Fruit fly (Drosophila melanogaster) whole organism, wandering third instar larva: ENCODE results near the gene Mvb12.

ENCODE experiments used
- Abd-B ChIP-seq: fragments of >200 bp; optimal IDR thresholded peaks from 2 replicates; lab custom pipeline; 2017; ENCODE audit warnings: missing biosample characterization, missing genetic modification characterization
- CG32264 ChIP-seq: fragments of 200-800 bp; sonication (Bioruptor generic); optimal IDR thresholded peaks from 2 replicates; lab custom pipeline; 2016; ENCODE audit warnings: missing biosample characterization, missing genetic modification characterization
- CG9705 ChIP-seq: fragments of 200-800 bp; sonication (Bioruptor generic); optimal IDR thresholded peaks from 2 replicates; lab custom pipeline; 2018; ENCODE audit warnings: missing biosample characterization, mild to moderate bottlenecking, missing genetic modification characterization
- CrebA ChIP-seq: fragments of 200-800 bp; sonication (Bioruptor generic); optimal IDR thresholded peaks from 2 replicates; lab custom pipeline; 2016; ENCODE audit warnings: missing biosample characterization, mild to moderate bottlenecking, missing genetic modification characterization, borderline replicate concordance
- Dfd ChIP-seq: fragments of >200 bp; optimal IDR thresholded peaks from 2 replicates; lab custom pipeline; 2017; ENCODE audit warnings: missing biosample characterization, missing genetic modification characterization
- Dif ChIP-seq: fragments of 200-275, 200-300 bp; sonication (Bioruptor generic); optimal IDR thresholded peaks from 2 replicates; lab custom pipeline; 2018; ENCODE audit warnings: missing biosample characterization, missing genetic modification characterization; ENCODE audit not compliant: partially characterized antibody
- HLH106 ChIP-seq: fragments of 200-800 bp; optimal IDR thresholded peaks from 3 replicates; lab custom pipeline; 2019; ENCODE audit warnings: missing biosample characterization, mild to moderate bottlenecking, missing genetic modification characterization, moderate library complexity
- Hnf4 ChIP-seq: fragments of 200-800 bp; sonication (Bioruptor generic); optimal IDR thresholded peaks from 2 replicates; lab custom pipeline; 2016; ENCODE audit warnings: missing biosample characterization, mild to moderate bottlenecking, missing genetic modification characterization
- Hr78 ChIP-seq: fragments of >200 bp; optimal IDR thresholded peaks from 2 replicates; lab custom pipeline; 2017; ENCODE audit warnings: missing biosample characterization, missing genetic modification characterization
- Hr83 ChIP-seq: fragments of 200-300 bp; sonication (Bioruptor generic); optimal IDR thresholded peaks from 2 replicates; lab custom pipeline; 2016; ENCODE audit warnings: missing biosample characterization, mild to moderate bottlenecking, missing genetic modification characterization, moderate library complexity; ENCODE audit not compliant: poor library complexity, severe bottlenecking
- Mio ChIP-seq: sonication (Bioruptor generic); optimal IDR thresholded peaks from 2 replicates; lab custom pipeline; 2016; ENCODE audit warnings: missing biosample characterization, missing genetic modification characterization
- Myc ChIP-seq: fragments of >200 bp; optimal IDR thresholded peaks from 2 replicates; lab custom pipeline; 2017
- N ChIP-seq: fragments of >200 bp; optimal IDR thresholded peaks from 2 replicates; lab custom pipeline; 2018; ENCODE audit warnings: missing biosample characterization, missing external identifiers, missing genetic modification characterization
- OdsH ChIP-seq: fragments of 200-800 bp; sonication (Bioruptor generic); optimal IDR thresholded peaks from 2 replicates; lab custom pipeline; 2016; ENCODE audit warnings: missing biosample characterization, mild to moderate bottlenecking, missing genetic modification characterization
- Rel ChIP-seq, 2 experiments: fragments of 200-800 bp; sonication (Bioruptor generic) in 1 of 2; optimal IDR thresholded peaks; 2 replicates in 1 of 2; 3 replicates in 1 of 2; lab custom pipeline; 2016 to 2019; ENCODE audit warnings: mild to moderate bottlenecking in 2 of 2, missing biosample characterization in 2 of 2, missing genetic modification characterization in 2 of 2, moderate library complexity in 1 of 2
- Sp1 ChIP-seq: fragments of 200-800 bp; sonication (Bioruptor generic); optimal IDR thresholded peaks from 3 replicates; lab custom pipeline; 2019; ENCODE audit warnings: missing biosample characterization, mild to moderate bottlenecking, missing genetic modification characterization, moderate library complexity
- Vsx2 ChIP-seq: fragments of 200-300, 225-300 bp; sonication (Bioruptor generic); optimal IDR thresholded peaks from 2 replicates; lab custom pipeline; 2018; ENCODE audit warnings: missing biosample characterization, missing genetic modification characterization; ENCODE audit not compliant: partially characterized antibody
- brk ChIP-seq: fragments of 200-800 bp; sonication (Bioruptor generic); optimal IDR thresholded peaks from 2 replicates; lab custom pipeline; 2016; ENCODE audit warnings: missing biosample characterization, mild to moderate bottlenecking, missing genetic modification characterization
- dl ChIP-seq, 2 experiments: fragments of 175-275, 200-275 bp in 1 of 2; fragments of 200-275 bp in 1 of 2; sonication (Bioruptor generic); optimal IDR thresholded peaks; lab custom pipeline; 2018; ENCODE audit warnings: mild to moderate bottlenecking in 2 of 2, missing biosample characterization in 2 of 2, missing genetic modification characterization in 2 of 2, moderate library complexity in 2 of 2; ENCODE audit not compliant: partially characterized antibody in 2 of 2, insufficient read depth in 1 of 2
- dmrt93B ChIP-seq: fragments of 200-800 bp; sonication (Bioruptor generic); optimal IDR thresholded peaks from 2 replicates; lab custom pipeline; 2018; ENCODE audit warnings: missing biosample characterization, mild to moderate bottlenecking, missing genetic modification characterization
- dsf ChIP-seq: sonication (Bioruptor generic); optimal IDR thresholded peaks from 2 replicates; lab custom pipeline; 2016; ENCODE audit warnings: missing biosample characterization, missing genetic modification characterization, borderline replicate concordance
- ey ChIP-seq: fragments of 200-800 bp; sonication (Bioruptor generic); optimal IDR thresholded peaks from 2 replicates; lab custom pipeline; 2016; ENCODE audit warnings: missing biosample characterization, missing genetic modification characterization
- fru ChIP-seq: fragments of 200-800 bp; sonication (Bioruptor generic); optimal IDR thresholded peaks from 3 replicates; lab custom pipeline; 2016; ENCODE audit warnings: missing biosample characterization, mild to moderate bottlenecking, missing genetic modification characterization
- h ChIP-seq: fragments of 200-800 bp; sonication (Bioruptor generic); optimal IDR thresholded peaks from 3 replicates; lab custom pipeline; 2016; ENCODE audit warnings: missing biosample characterization, mild to moderate bottlenecking, missing genetic modification characterization
- jim ChIP-seq: fragments of 175-275, 200-325 bp; sonication (Bioruptor generic); optimal IDR thresholded peaks from 2 replicates; lab custom pipeline; 2016; ENCODE audit warnings: missing biosample characterization, mild to moderate bottlenecking, missing genetic modification characterization
- lola ChIP-seq: fragments of >200 bp; optimal IDR thresholded peaks from 2 replicates; lab custom pipeline; 2017; ENCODE audit warnings: missing biosample characterization, missing genetic modification characterization
- pan ChIP-seq: fragments of >200 bp; optimal IDR thresholded peaks from 2 replicates; lab custom pipeline; 2017
- psq ChIP-seq: fragments of 200-800 bp; sonication (Bioruptor generic); optimal IDR thresholded peaks from 3 replicates; lab custom pipeline; 2017; ENCODE audit warnings: missing biosample characterization, mild to moderate bottlenecking, missing genetic modification characterization, moderate library complexity
- rgr ChIP-seq: fragments of 200-800 bp; sonication (Bioruptor generic); optimal IDR thresholded peaks from 3 replicates; lab custom pipeline; 2016; ENCODE audit warnings: missing biosample characterization, mild to moderate bottlenecking, missing genetic modification characterization
- sage ChIP-seq: fragments of 200-800 bp; sonication (Bioruptor generic); optimal IDR thresholded peaks from 2 replicates; lab custom pipeline; 2016; ENCODE audit warnings: missing biosample characterization, mild to moderate bottlenecking, missing genetic modification characterization
- sv ChIP-seq: fragments of 200-800 bp; sonication (Bioruptor generic); optimal IDR thresholded peaks from 3 replicates; lab custom pipeline; 2016; ENCODE audit warnings: missing biosample characterization, missing genetic modification characterization
- tai ChIP-seq: sonication (Bioruptor generic); optimal IDR thresholded peaks from 2 replicates; lab custom pipeline; 2016; ENCODE audit warnings: missing biosample characterization, missing genetic modification characterization
- usp ChIP-seq: fragments of >200 bp; optimal IDR thresholded peaks from 2 replicates; lab custom pipeline; 2017; ENCODE audit warnings: missing biosample characterization, missing genetic modification characterization
- woc ChIP-seq: sonication (Bioruptor generic); optimal IDR thresholded peaks from 2 replicates; lab custom pipeline; 2016; ENCODE audit warnings: missing biosample characterization, mild to moderate bottlenecking, missing genetic modification characterization

Gene Mvb12

DNA sequence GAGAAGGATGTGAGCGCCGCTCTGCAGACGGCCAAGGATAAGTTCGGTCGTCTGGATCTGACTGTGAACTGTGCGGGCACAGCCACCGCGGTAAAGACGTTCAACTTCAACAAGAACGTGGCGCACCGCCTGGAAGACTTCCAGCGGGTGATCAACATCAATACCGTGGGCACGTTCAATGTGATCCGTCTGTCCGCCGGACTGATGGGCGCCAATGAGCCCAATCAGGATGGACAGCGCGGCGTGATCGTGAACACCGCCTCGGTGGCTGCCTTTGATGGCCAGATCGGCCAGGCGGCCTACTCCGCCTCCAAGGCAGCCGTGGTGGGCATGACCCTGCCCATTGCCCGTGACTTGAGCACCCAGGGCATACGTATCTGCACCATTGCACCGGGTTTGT is 9.0 kb downstream of the Mvb12 start:
- TF ChIP-seq sv (GFP tag; lab: Kevin White, UChicago) (no peak), Myc (lab: Kevin White, UChicago) (no peak), Dfd (no peak), Sp1 (GFP tag; lab: Kevin White, UChicago) (no peak), jim (GFP tag; lab: Kevin White, UChicago) (no peak), usp (GFP tag; lab: Kevin White, UChicago) (no peak), h (GFP tag; lab: Kevin White, UChicago) (no peak), OdsH (GFP tag; lab: Kevin White, UChicago) (no peak), CrebA (GFP tag; lab: Kevin White, UChicago) (no peak), Hr83 (GFP tag; lab: Kevin White, UChicago) (no peak), psq (GFP tag; lab: Kevin White, UChicago) (no peak), sage (GFP tag; lab: Kevin White, UChicago) (no peak), CG9705 (GFP tag; lab: Kevin White, UChicago) (no peak), Abd-B (GFP tag; lab: Kevin White, UChicago) (no peak), Rel (GFP tag; optimal IDR thresholded peaks at IDR 0.05; lab: Kevin White, UChicago) (no peak), Rel (tag; optimal IDR thresholded peaks at IDR 0.05; lab: Kevin White, UChicago) (no peak), tai (GFP tag; lab: Kevin White, UChicago) (no peak)

DNA sequence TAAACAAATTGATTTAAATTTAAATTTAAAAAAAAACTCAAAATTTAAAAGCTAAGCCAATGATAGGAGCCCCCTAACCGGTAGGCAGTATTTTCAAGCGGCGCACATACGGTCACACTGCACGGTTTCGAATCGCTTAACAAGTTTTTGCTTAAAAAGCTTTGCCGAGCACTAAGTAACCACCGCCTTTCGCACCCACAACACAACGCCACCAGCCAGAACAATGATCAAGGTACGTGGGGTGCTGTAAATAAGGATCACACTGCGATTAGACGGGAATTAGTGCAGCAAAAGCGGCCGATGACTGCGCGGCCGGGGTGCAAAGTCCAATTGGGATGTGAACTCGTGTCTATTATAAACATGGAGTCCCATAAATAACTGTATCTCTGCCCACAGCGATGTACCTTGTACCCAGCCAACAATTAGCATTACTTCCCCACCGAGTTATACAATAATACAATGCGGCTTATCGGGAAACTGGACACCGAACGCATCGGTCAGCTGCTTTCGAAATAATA is 9.9 kb downstream of the Mvb12 start, which contains the start of gene scu:
TSS of gene scu (plus strand) at position 101 of the 518 bp plus-strand sequence.
- TF ChIP-seq Hnf4 (GFP tag; lab: Kevin White, UChicago) (peak; percentile 90), usp (GFP tag; lab: Kevin White, UChicago) (no peak), CG32264 (GFP tag; lab: Kevin White, UChicago) (no peak), Sp1 (GFP tag; lab: Kevin White, UChicago) (peak; percentile 17), woc (GFP tag; lab: Kevin White, UChicago) (no peak), Rel (GFP tag; optimal IDR thresholded peaks at IDR 0.05; lab: Kevin White, UChicago) (peak; percentile 39), Rel (tag; optimal IDR thresholded peaks at IDR 0.05; lab: Kevin White, UChicago) (peak; percentile 74), CrebA (GFP tag; lab: Kevin White, UChicago) (no peak), dl (GFP tag; optimal IDR thresholded peaks at IDR 0.05; lab: Kevin White, UChicago; ENCODE audit: insufficient read depth in 1 of 2, partially characterized antibody in 2 of 2) (no peak), Abd-B (GFP tag; lab: Kevin White, UChicago) (no peak)

- TF ChIP-seq CG9705 (GFP tag; lab: Kevin White, UChicago) (no peak), Rel (GFP tag; optimal IDR thresholded peaks at IDR 0.05; lab: Kevin White, UChicago) (no peak), Rel (tag; optimal IDR thresholded peaks at IDR 0.05; lab: Kevin White, UChicago) (peak; percentile 79)
- TF ChIP-seq, all 38 proteins: peak for 1
Measured at dm6 chrX:18090333-18090732, 10.8 kb downstream of the Mvb12 start, which contains the start of gene Swt1. Gene Swt1, minus strand, starts transcription at chrX:18090509.

- TF ChIP-seq jim (GFP tag; lab: Kevin White, UChicago) (no peak), woc (GFP tag; lab: Kevin White, UChicago) (no peak), Dif (GFP tag; lab: Kevin White, UChicago) (no peak), dmrt93B (GFP tag; lab: Kevin White, UChicago) (no peak), sv (GFP tag; lab: Kevin White, UChicago) (no peak), psq (GFP tag; lab: Kevin White, UChicago) (no peak), Myc (lab: Kevin White, UChicago) (no peak)
- TF ChIP-seq, all 38 proteins: peak for 0
Measured at dm6 chrX:18088432-18088831, 12.7 kb downstream of the Mvb12 start, which contains the start of gene CG7536. Gene CG7536, minus strand, starts transcription at chrX:18088532.

- no peak for TF ChIP-seq lola (GFP tag; lab: Kevin White, UChicago)
- no peak for TF ChIP-seq pan (lab: Kevin White, UChicago)
- TF ChIP-seq Rel (GFP tag; optimal IDR thresholded peaks at IDR 0.05; lab: Kevin White, UChicago) = no peak
- peak; percentile 56 for TF ChIP-seq Rel (tag; optimal IDR thresholded peaks at IDR 0.05; lab: Kevin White, UChicago)
- peak; percentile 15 for TF ChIP-seq Myc (lab: Kevin White, UChicago)
- peak; percentile 86 for TF ChIP-seq sv (GFP tag; lab: Kevin White, UChicago)
- peak; percentile 83 for TF ChIP-seq woc (GFP tag; lab: Kevin White, UChicago)
- TF ChIP-seq tai (GFP tag; lab: Kevin White, UChicago) = no peak
- TF ChIP-seq ey (GFP tag; lab: Kevin White, UChicago) = peak; percentile 83
- peak; percentile 63 for TF ChIP-seq CG32264 (GFP tag; lab: Kevin White, UChicago)
- peak; percentile 86 for TF ChIP-seq HLH106 (tag; lab: Kevin White, UChicago)
- TF ChIP-seq Hr83 (GFP tag; lab: Kevin White, UChicago) = no peak
- no peak for TF ChIP-seq dl (GFP tag; optimal IDR thresholded peaks at IDR 0.05; lab: Kevin White, UChicago; ENCODE audit: insufficient read depth in 1 of 2, partially characterized antibody in 2 of 2)
- peak; percentile 85 for TF ChIP-seq fru (GFP tag; lab: Kevin White, UChicago)
- TF ChIP-seq dsf (GFP tag; lab: Kevin White, UChicago) = peak; percentile 54
- peak; percentile 76 for TF ChIP-seq Sp1 (GFP tag; lab: Kevin White, UChicago)
- no peak for TF ChIP-seq Abd-B (GFP tag; lab: Kevin White, UChicago)
- no peak for TF ChIP-seq N (GFP tag; lab: Kevin White, UChicago)
- peak; percentile 65 for TF ChIP-seq dmrt93B (GFP tag; lab: Kevin White, UChicago)
- peak; percentile 85 for TF ChIP-seq Hnf4 (GFP tag; lab: Kevin White, UChicago)
- no peak for TF ChIP-seq Dif (GFP tag; lab: Kevin White, UChicago)
- peak; percentile 83 for TF ChIP-seq rgr
- no peak for TF ChIP-seq usp (GFP tag; lab: Kevin White, UChicago)
- TF ChIP-seq brk (GFP tag; lab: Kevin White, UChicago) = no peak
- no peak for TF ChIP-seq jim (GFP tag; lab: Kevin White, UChicago)
- TF ChIP-seq psq (GFP tag; lab: Kevin White, UChicago) = peak; percentile 70
- no peak for TF ChIP-seq Mio (GFP tag; lab: Kevin White, UChicago)
- TF ChIP-seq Dfd = no peak
- TF ChIP-seq CrebA (GFP tag; lab: Kevin White, UChicago) = no peak
- TF ChIP-seq Vsx2 (GFP tag; lab: Kevin White, UChicago) = no peak
- TF ChIP-seq Hr78 (GFP tag; lab: Kevin White, UChicago) = no peak
Measured at dm6 chrX:18085470-18085797, 15.7 kb downstream of the Mvb12 start, which contains the start of gene Ada3. Gene Ada3, plus strand, starts transcription at chrX:18085761.
